Fruit fly (Drosophila melanogaster) whole organism, larva: ENCODE results near the gene CG7407.

ENCODE experiments used
- noc ChIP-seq: fragments of 200-800 bp; sonication (Bioruptor generic); optimal IDR thresholded peaks from 3 replicates; lab custom pipeline; 2019; ENCODE audit warnings: missing biosample characterization, mild to moderate bottlenecking, missing genetic modification characterization, moderate library complexity

CG7407 gene

dm6 chr3L:21823236-21823635, at the start of gene CG7407:
CG7407 (plus strand) TSS chr3L:21823461.
- TF ChIP-seq noc: no peak

dm6 chr3L:21773855-21774254, 49.4 kb upstream of the CG7407 start:
- no peak for TF ChIP-seq noc

dm6 chr3L:21787883-21788282, 35.4 kb upstream of the CG7407 start:
- TF ChIP-seq noc: no peak

- TF ChIP-seq noc: no peak
These were observed 22.8 kb upstream of the CG7407 start for dm6 chr3L:21800424-21800823.

dm6 chr3L:21808003-21808530, 15.2 kb upstream of the CG7407 start:
- TF ChIP-seq noc: no peak

- TF ChIP-seq noc: no peak
These were observed 14.7 kb upstream of the CG7407 start, which contains the start of gene eg for dm6 chr3L:21808568-21808967. eg (plus strand) TSS chr3L:21808703.

- no peak for TF ChIP-seq noc
These were observed 9.7 kb upstream of the CG7407 start, which contains the start of gene CG43895 for dm6 chr3L:21813598-21813997. CG43895 (minus strand) TSS chr3L:21813698.

dm6 chr3L:21818701-21819100, 4.6 kb upstream of the CG7407 start:
- TF ChIP-seq noc: no peak

- TF ChIP-seq noc: no peak
These were observed 3.8 kb upstream of the CG7407 start for dm6 chr3L:21819497-21819896.

dm6 chr3L:21821780-21822179, 1.5 kb upstream of the CG7407 start, which contains the start of gene CycH:
CycH (plus strand) TSS chr3L:21821997.
- TF ChIP-seq noc: no peak

- TF ChIP-seq noc: no peak
These were observed 1.6 kb downstream of the CG7407 start, which contains the start of gene eIF2A for dm6 chr3L:21824725-21825353. eIF2A (plus strand) TSS chr3L:21824740.

dm6 chr3L:21827130-21827529, 3.9 kb downstream of the CG7407 start:
- no peak for TF ChIP-seq noc

- TF ChIP-seq noc: peak; percentile 15
These were observed 4.9 kb downstream of the CG7407 start, which contains the start of gene CG32448 for dm6 chr3L:21828177-21828589. CG32448 (minus strand) TSS chr3L:21828480.

- TF ChIP-seq noc: no peak
These were observed 6.9 kb downstream of the CG7407 start for dm6 chr3L:21830125-21830524.

dm6 chr3L:21832203-21833160, 9.2 kb downstream of the CG7407 start, which contains the start of the genes CG7148 and Nopp140:
CG7148 (minus strand) TSS chr3L:21832253.
Nopp140 (plus strand) TSS chr3L:21832774.
- peak; percentile 63 for TF ChIP-seq noc

- TF ChIP-seq noc: no peak
These were observed 12.3 kb downstream of the CG7407 start for dm6 chr3L:21835569-21835968.
